Fruit fly (Drosophila melanogaster): Measurements from ENCODE around the gene Ste12DOR.

- TF ChIP-seq CG33017 (tag; optimal IDR thresholded peaks at IDR 0.05) (no peak), CG7101 (tag; optimal IDR thresholded peaks at IDR 0.05) (no peak), CG11617 (GFP tag; optimal IDR thresholded peaks at IDR 0.05) (no peak), Mnt (GFP tag; optimal IDR thresholded peaks at IDR 0.05) (no peak), CG7045 (GFP tag; optimal IDR thresholded peaks at IDR 0.05) (no peak), cic (GFP tag; optimal IDR thresholded peaks at IDR 0.05) (no peak), CG1620 (GFP tag; optimal IDR thresholded peaks at IDR 0.05) (no peak), bab1 (GFP tag; optimal IDR thresholded peaks at IDR 0.05) (no peak), kay (GFP tag; ENCODE audit: borderline replicate concordance) (no peak), ovo (GFP tag; optimal IDR thresholded peaks at IDR 0.05) (no peak), tj (GFP tag; optimal IDR thresholded peaks at IDR 0.05) (peak; percentile 69), CG5204 (GFP tag; optimal IDR thresholded peaks at IDR 0.05) (no peak), Crg-1 (GFP tag; optimal IDR thresholded peaks at IDR 0.05) (no peak), pad (GFP tag; optimal IDR thresholded peaks at IDR 0.05) (no peak)
Observed at dm6 chrX:14038023-14038422, 38.0 kb downstream of the Ste12DOR start.
